Worm (Caenorhabditis elegans) whole organism, L4/young adult: ENCODE measurements around the gene F43C1.7.

ENCODE experiments used
- W03F9.2 ChIP-seq: fragments of 150-350 bp; optimal IDR thresholded peaks from 2 replicates; lab custom pipeline; 2014; ENCODE audit warnings: missing biosample characterization, missing genetic modification characterization
- dao-5 ChIP-seq: sonication (generic microtip); optimal IDR thresholded peaks from 2 replicates; lab custom pipeline; 2016; ENCODE audit warnings: missing genotype, missing genetic modification characterization, moderate library complexity, missing compliant biosample characterization
- him-1 ChIP-seq: sonication (generic microtip); optimal IDR thresholded peaks from 2 replicates; lab custom pipeline; 2016; ENCODE audit warnings: missing genotype, missing genetic modification reagents, missing genetic modification characterization, missing compliant biosample characterization

DNA sequence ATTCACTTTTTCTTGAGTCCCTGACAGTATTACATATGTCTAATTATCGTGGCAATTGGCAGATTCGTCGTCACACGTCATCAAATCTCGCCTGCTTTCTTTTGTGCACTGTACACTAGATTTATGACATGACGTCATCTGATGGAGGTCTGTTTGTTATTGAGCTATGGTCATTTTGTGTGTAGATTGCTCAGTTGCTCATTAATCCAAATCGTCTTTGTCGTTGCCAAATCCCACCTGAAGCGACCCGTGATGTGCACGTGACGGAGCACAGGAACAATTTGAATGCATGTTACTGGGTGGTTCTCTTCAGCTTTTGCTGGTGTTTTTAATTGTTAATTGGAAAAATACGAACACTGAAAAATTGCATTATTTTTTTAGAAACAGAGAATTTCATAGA lies 30.5 kb upstream of the F43C1.7 start:
- no peak for TF ChIP-seq him-1 (tag; lab: Kevin White, UChicago)
- no peak for TF ChIP-seq W03F9.2
- TF ChIP-seq dao-5 (tag; lab: Kevin White, UChicago) = no peak
